Fruit fly (Drosophila melanogaster) whole organism, embryonic: ENCODE data around the gene CG12951.

Experiments used
- Atf6 ChIP-seq: fragments of 200-800 bp; sonication (Bioruptor generic); IDR thresholded peaks from 2 replicates; pipeline ENCODE4 v1.3.6; 2022; ENCODE audit warnings: missing biosample characterization, missing genetic modification characterization
- BEAF-32 ChIP-seq: fragments of 200-800 bp; sonication (Bioruptor generic); optimal IDR thresholded peaks from 3 replicates; lab custom pipeline; 2017; ENCODE audit warnings: missing biosample characterization, missing genetic modification characterization, mild to moderate bottlenecking, moderate library complexity, missing genetic modification reagents
- Bgb ChIP-seq: fragments of 200-800 bp; sonication (Bioruptor generic); IDR thresholded peaks from 2 replicates; pipeline ENCODE4 v1.3.6; 2022; ENCODE audit warnings: missing biosample characterization, missing genetic modification characterization; ENCODE audit not compliant: partially characterized antibody
- BtbVII ChIP-seq: fragments of 200-800 bp; sonication (Bioruptor generic); optimal IDR thresholded peaks from 3 replicates; lab custom pipeline; 2017; ENCODE audit warnings: missing biosample characterization, mild to moderate bottlenecking, missing genetic modification characterization
- CG11456 ChIP-seq: fragments of 200-800 bp; sonication (Bioruptor generic); IDR thresholded peaks from 3 replicates; pipeline ENCODE4 v1.3.6; 2022; ENCODE audit warnings: missing biosample characterization, missing genetic modification characterization
- CG11723 ChIP-seq: fragments of 200-800 bp; sonication (Bioruptor generic); optimal IDR thresholded peaks from 2 replicates; lab custom pipeline; 2017; ENCODE audit warnings: missing biosample characterization, mild to moderate bottlenecking, missing genetic modification characterization
- CG12219 ChIP-seq: fragments of 200-800 bp; sonication (Bioruptor generic); optimal IDR thresholded peaks from 3 replicates; lab custom pipeline; 2018; ENCODE audit warnings: missing biosample characterization, mild to moderate bottlenecking, missing genetic modification characterization
- CG12391 ChIP-seq: fragments of 200-800 bp; sonication (Bioruptor generic); optimal IDR thresholded peaks from 3 replicates; lab custom pipeline; 2018; ENCODE audit warnings: missing biosample characterization, mild to moderate bottlenecking, missing genetic modification characterization, moderate library complexity
- CG12942 ChIP-seq: fragments of 200-800 bp; sonication (Bioruptor generic); optimal IDR thresholded peaks from 3 replicates; lab custom pipeline; 2016; ENCODE audit warnings: missing biosample characterization, missing genetic modification characterization
- CG13296 ChIP-seq: fragments of 200-800 bp; sonication (Bioruptor generic); optimal IDR thresholded peaks from 3 replicates; lab custom pipeline; 2018; ENCODE audit warnings: missing biosample characterization, mild to moderate bottlenecking, missing genetic modification characterization
- CG14667 ChIP-seq: fragments of 200-800 bp; sonication (Bioruptor generic); IDR thresholded peaks from 2 replicates; pipeline ENCODE4 v1.3.6; 2022; ENCODE audit warnings: missing biosample characterization, missing genetic modification characterization
- CG16863 ChIP-seq: fragments of 200-800 bp; sonication (Bioruptor generic); optimal IDR thresholded peaks from 3 replicates; lab custom pipeline; 2016; ENCODE audit warnings: missing biosample characterization, missing genetic modification characterization
- CG17361 ChIP-seq: fragments of 200-800 bp; sonication (Bioruptor generic); IDR thresholded peaks from 3 replicates; pipeline ENCODE4 v1.3.6; 2022; ENCODE audit warnings: missing biosample characterization, missing genetic modification characterization
- CG18764 ChIP-seq: fragments of 200-800 bp; sonication (Bioruptor generic); optimal IDR thresholded peaks from 3 replicates; lab custom pipeline; 2016; ENCODE audit warnings: missing biosample characterization, missing genetic modification characterization
- CG2712 ChIP-seq: fragments of 200-800 bp; optimal IDR thresholded peaks from 3 replicates; lab custom pipeline; 2019; ENCODE audit warnings: missing biosample characterization, mild to moderate bottlenecking, missing genetic modification characterization, moderate library complexity
- CG34224 ChIP-seq: fragments of 200-800 bp; sonication (Bioruptor generic); IDR thresholded peaks from 3 replicates; pipeline ENCODE4 v1.3.6; 2022; ENCODE audit warnings: missing biosample characterization, missing genetic modification characterization; ENCODE audit not compliant: partially characterized antibody
- CG4328 ChIP-seq: fragments of 200-800 bp; sonication (Bioruptor generic); optimal IDR thresholded peaks from 3 replicates; lab custom pipeline; 2017; ENCODE audit warnings: missing biosample characterization, missing genetic modification reagents, missing genetic modification characterization
- CG4854 ChIP-seq: fragments of 200-800 bp; sonication (Bioruptor generic); optimal IDR thresholded peaks from 2 replicates; lab custom pipeline; 2016; ENCODE audit warnings: missing biosample characterization, missing genetic modification characterization, inconsistent platforms
- CG6683 ChIP-seq: fragments of 200-800 bp; sonication (Bioruptor generic); optimal IDR thresholded peaks from 2 replicates; lab custom pipeline; 2017; ENCODE audit warnings: missing biosample characterization, mild to moderate bottlenecking, missing genetic modification characterization, missing genetic modification reagents
- CG6689 ChIP-seq: fragments of 200-800 bp; sonication (Bioruptor generic); IDR thresholded peaks from 2 replicates; pipeline ENCODE4 v1.3.6; 2022; ENCODE audit warnings: missing biosample characterization, missing genetic modification characterization
- CG7786 ChIP-seq: fragments of 200-800 bp; sonication (Bioruptor generic); optimal IDR thresholded peaks from 2 replicates; lab custom pipeline; 2016; ENCODE audit warnings: missing biosample characterization, missing genetic modification characterization
- CoRest ChIP-seq: fragments of 200-800 bp; sonication (Bioruptor generic); optimal IDR thresholded peaks from 3 replicates; lab custom pipeline; 2018; ENCODE audit warnings: missing biosample characterization, mild to moderate bottlenecking, missing genetic modification characterization, moderate library complexity
- Deaf1 ChIP-seq: fragments of 200-800 bp; optimal IDR thresholded peaks from 3 replicates; lab custom pipeline; 2019; ENCODE audit warnings: missing biosample characterization, mild to moderate bottlenecking, missing genetic modification characterization, moderate library complexity
- Dref ChIP-seq: fragments of 200-800 bp; sonication (Bioruptor generic); IDR thresholded peaks from 2 replicates; pipeline ENCODE4 v1.3.6; 2022; ENCODE audit warnings: missing biosample characterization, missing genetic modification characterization
- ERR ChIP-seq: fragments of 200-800 bp; sonication (Bioruptor generic); optimal IDR thresholded peaks from 2 replicates; lab custom pipeline; 2016; ENCODE audit warnings: missing biosample characterization, missing genetic modification characterization
- HHEX ChIP-seq: fragments of 200-800 bp; sonication (Bioruptor generic); optimal IDR thresholded peaks from 3 replicates; lab custom pipeline; 2017; ENCODE audit warnings: missing biosample characterization, mild to moderate bottlenecking, missing genetic modification characterization, missing genetic modification reagents
- HLH3B ChIP-seq: fragments of 200-800 bp; sonication (Bioruptor generic); IDR thresholded peaks from 2 replicates; pipeline ENCODE4 v1.3.6; 2022; ENCODE audit warnings: missing biosample characterization, missing genetic modification characterization
- Hmr ChIP-seq: fragments of 200-800 bp; sonication (Bioruptor generic); optimal IDR thresholded peaks from 3 replicates; lab custom pipeline; 2017; ENCODE audit warnings: mild to moderate bottlenecking, missing biosample characterization, missing genetic modification reagents, missing genetic modification characterization
- Hr3 ChIP-seq: fragments of 200-800 bp; sonication (Bioruptor generic); optimal IDR thresholded peaks from 3 replicates; lab custom pipeline; 2016; ENCODE audit warnings: missing biosample characterization, missing genetic modification characterization
- Hr39 ChIP-seq: fragments of >200 bp; optimal IDR thresholded peaks from 2 replicates; lab custom pipeline; 2017
- Lhr ChIP-seq: fragments of 200-800 bp; sonication (Bioruptor generic); optimal IDR thresholded peaks from 3 replicates; lab custom pipeline; 2017; ENCODE audit warnings: mild to moderate bottlenecking, missing biosample characterization, missing genetic modification reagents, missing genetic modification characterization
- MESR4 ChIP-seq: fragments of 200-800 bp; sonication (Bioruptor generic); optimal IDR thresholded peaks from 2 replicates; lab custom pipeline; 2018; ENCODE audit warnings: missing biosample characterization, mild to moderate bottlenecking, missing genetic modification characterization, moderate library complexity
- Neu2 ChIP-seq: fragments of 200-800 bp; sonication (Bioruptor generic); optimal IDR thresholded peaks from 3 replicates; lab custom pipeline; 2016; ENCODE audit warnings: missing biosample characterization, missing genetic modification characterization, borderline replicate concordance
- Ravus ChIP-seq: fragments of 200-800 bp; sonication (Bioruptor generic); IDR thresholded peaks from 2 replicates; pipeline ENCODE4 v1.3.6; 2022; ENCODE audit warnings: missing biosample characterization, missing genetic modification characterization
- Stat92E ChIP-seq, 3 experiments: fragments of >200 bp in 2 of 3; fragments of 200-800 bp in 1 of 3; sonication (Bioruptor generic) in 1 of 3; optimal IDR thresholded peaks; 2 replicates each; lab custom pipeline; 2017 to 2019; ENCODE audit warnings: missing biosample characterization in 3 of 3, missing genetic modification characterization in 3 of 3, mild to moderate bottlenecking in 1 of 3, moderate library complexity in 1 of 3
- Xrp1 ChIP-seq: fragments of 200-800 bp; sonication (Bioruptor generic); IDR thresholded peaks from 2 replicates; pipeline ENCODE4 v1.3.6; 2022; ENCODE audit warnings: missing biosample characterization, missing genetic modification characterization
- cg ChIP-seq: fragments of 200-800 bp; sonication (Bioruptor generic); optimal IDR thresholded peaks from 3 replicates; lab custom pipeline; 2019; ENCODE audit warnings: missing biosample characterization, mild to moderate bottlenecking, missing genetic modification characterization, moderate library complexity
- corto ChIP-seq: fragments of 200-800 bp; sonication (Bioruptor generic); optimal IDR thresholded peaks from 2 replicates; lab custom pipeline; 2016; ENCODE audit warnings: missing biosample characterization, mild to moderate bottlenecking, missing genetic modification characterization, moderate library complexity
- ewg ChIP-seq: fragments of 200-800 bp; sonication (Bioruptor generic); optimal IDR thresholded peaks from 3 replicates; lab custom pipeline; 2017; ENCODE audit warnings: mild to moderate bottlenecking, missing biosample characterization, missing genetic modification reagents, missing genetic modification characterization
- gsb-n ChIP-seq: fragments of 200-800 bp; sonication (Bioruptor generic); optimal IDR thresholded peaks from 3 replicates; lab custom pipeline; 2018; ENCODE audit warnings: missing biosample characterization, mild to moderate bottlenecking, missing genetic modification characterization
- lilli ChIP-seq: fragments of 200-800 bp; sonication (Bioruptor generic); optimal IDR thresholded peaks from 3 replicates; lab custom pipeline; 2016; ENCODE audit warnings: missing biosample characterization, missing genetic modification characterization
- lov ChIP-seq, 2 experiments: fragments of 200-800 bp in 1 of 2; fragments of >200 bp in 1 of 2; sonication (Bioruptor generic) in 1 of 2; IDR thresholded peaks in 1 of 2; optimal IDR thresholded peaks in 1 of 2; 2 replicates in 1 of 2; 3 replicates in 1 of 2; pipeline versions ENCODE4 v1.3.6 to Lab custom; 2017 to 2022; ENCODE audit warnings: missing biosample characterization in 1 of 2, missing genetic modification characterization in 1 of 2
- onecut ChIP-seq: fragments of 200-800 bp; sonication (Bioruptor generic); IDR thresholded peaks from 2 replicates; pipeline ENCODE4 v1.3.6; 2022; ENCODE audit warnings: missing biosample characterization, missing genetic modification characterization
- pfk ChIP-seq: fragments of 200-800 bp; sonication (Bioruptor generic); optimal IDR thresholded peaks from 2 replicates; lab custom pipeline; 2018; ENCODE audit warnings: missing biosample characterization, mild to moderate bottlenecking, missing genetic modification characterization, moderate library complexity
- psq ChIP-seq: fragments of 200-800 bp; sonication (Bioruptor generic); optimal IDR thresholded peaks from 2 replicates; lab custom pipeline; 2017; ENCODE audit warnings: missing biosample characterization, missing genetic modification characterization
- row ChIP-seq: fragments of 200-800 bp; sonication (Bioruptor generic); IDR thresholded peaks from 3 replicates; pipeline ENCODE4 v1.3.6; 2022; ENCODE audit warnings: missing biosample characterization, missing genetic modification characterization
- sisA ChIP-seq: fragments of 200-800 bp; sonication (Bioruptor generic); IDR thresholded peaks from 2 replicates; pipeline ENCODE4 v1.3.6; 2022; ENCODE audit warnings: missing biosample characterization, missing genetic modification characterization
- so ChIP-seq: fragments of 200-800 bp; sonication (Bioruptor generic); IDR thresholded peaks from 3 replicates; pipeline ENCODE4 v1.3.6; 2022; ENCODE audit warnings: missing biosample characterization, missing genetic modification characterization

The CG12951 gene

DNA sequence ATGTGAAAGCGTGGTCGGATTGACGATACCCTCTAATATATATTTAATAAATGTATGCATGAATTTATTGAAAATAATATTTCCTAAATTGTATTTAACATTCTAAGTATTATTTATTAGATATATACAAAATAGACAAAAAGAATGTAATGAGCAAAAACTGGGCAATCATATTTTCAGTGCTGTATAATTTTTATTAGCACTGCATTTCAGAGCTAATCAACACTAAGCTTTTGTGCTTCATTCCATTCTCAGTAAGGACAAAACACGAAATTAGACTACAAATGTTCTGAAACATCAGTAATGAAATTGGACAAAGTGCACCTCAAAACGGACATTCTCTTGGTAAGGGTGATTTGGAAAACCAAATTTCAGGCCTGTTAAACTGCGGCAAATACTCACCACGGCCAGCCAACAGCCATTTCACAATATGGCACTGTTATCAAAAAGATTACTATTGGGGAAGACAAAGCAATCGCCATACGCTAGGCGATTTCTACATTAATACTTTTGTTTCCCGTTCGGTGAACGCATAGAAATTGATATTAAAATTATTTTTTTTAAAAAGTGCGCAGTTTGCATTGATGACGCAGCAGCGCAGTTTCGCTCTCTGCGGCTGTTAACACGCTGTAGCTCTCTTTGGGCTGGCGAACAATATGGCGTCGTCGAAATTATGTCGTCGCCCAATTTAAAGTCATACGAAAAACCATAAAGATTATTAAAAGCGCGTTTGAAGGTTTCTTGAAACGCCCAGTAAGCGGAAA, 10.5 kb upstream of the CG12951 start (continued):
- TF ChIP-seq CG14667 (GFP tag; lab: Robert Waterston, UW) (peak; percentile 77), BEAF-32 (GFP tag; lab: Kevin White, UChicago) (no peak), Neu2 (GFP tag; lab: Kevin White, UChicago) (no peak), Hr3 (GFP tag; lab: Kevin White, UChicago) (peak; percentile 85), CoRest (tag; lab: Kevin White, UChicago) (peak; percentile 96), CG11456 (peak; percentile 81), so (GFP tag; lab: Robert Waterston, UW) (peak; percentile 57; the same call in 1 of the 3 replicates), Deaf1 (tag; lab: Kevin White, UChicago) (peak; percentile 74), Hmr (peak; percentile 94), CG12942 (GFP tag; lab: Kevin White, UChicago) (peak; percentile 87), CG18764 (GFP tag; lab: Kevin White, UChicago) (peak; percentile 88), ERR (GFP tag; lab: Kevin White, UChicago) (peak; percentile 54), Stat92E (GFP tag; optimal IDR thresholded peaks at IDR 0.05; lab: Kevin White, UChicago) (no peak), CG6683 (GFP tag; lab: Kevin White, UChicago) (peak; percentile 79), CG2712 (tag; lab: Kevin White, UChicago) (peak; percentile 93), psq (GFP tag; lab: Kevin White, UChicago) (peak; percentile 60), HHEX (GFP tag; lab: Kevin White, UChicago) (peak; percentile 89), sisA (peak; percentile 77), Xrp1 (GFP tag; lab: Robert Waterston, UW) (peak; percentile 83; the same call in 1 of the 2 replicates), CG34224 (GFP tag; lab: Robert Waterston, UW) (no peak), CG13296 (GFP tag; lab: Kevin White, UChicago) (peak; percentile 91), Ravus (GFP tag; lab: Robert Waterston, UW) (peak; percentile 49), Dref (GFP tag; lab: Robert Waterston, UW) (no peak), CG12219 (peak; percentile 74), Hr39 (lab: Kevin White, UChicago) (no peak), lov (optimal IDR thresholded peaks at IDR 0.05; lab: Kevin White, UChicago) (no peak), lov (GFP tag; IDR thresholded peaks at IDR 0.05; lab: Robert Waterston, UW) (peak; percentile 76; the same call in 2 of the 3 replicates), CG17361 (peak; percentile 96), onecut (peak; percentile 64), pfk (GFP tag; lab: Kevin White, UChicago) (no peak), CG16863 (GFP tag; lab: Kevin White, UChicago) (peak; percentile 68), CG12391 (tag; lab: Kevin White, UChicago) (peak; percentile 94), row (GFP tag; lab: Robert Waterston, UW) (peak; percentile 95), HLH3B (peak; percentile 76), Bgb (GFP tag; lab: Robert Waterston, UW) (no peak), Atf6 (peak; percentile 82), cg (no peak), Lhr (GFP tag; lab: Kevin White, UChicago) (peak; percentile 59), CG11723 (GFP tag; lab: Kevin White, UChicago) (peak; percentile 80), CG7786 (GFP tag; lab: Kevin White, UChicago) (peak; percentile 70), corto (GFP tag; lab: Kevin White, UChicago) (peak; percentile 29), ewg (GFP tag; lab: Kevin White, UChicago) (peak; percentile 83), CG4854 (peak; percentile 42), CG4328 (peak; percentile 80), BtbVII (GFP tag; lab: Kevin White, UChicago) (peak; percentile 86), gsb-n (tag; lab: Kevin White, UChicago) (peak; percentile 83), lilli (GFP tag; lab: Kevin White, UChicago) (peak; percentile 85), CG6689 (GFP tag; lab: Robert Waterston, UW) (peak; percentile 85), MESR4 (GFP tag; lab: Kevin White, UChicago) (no peak)
